Fruit fly (Drosophila melanogaster): ENCODE measurements around the gene promL.

promL gene

DNA sequence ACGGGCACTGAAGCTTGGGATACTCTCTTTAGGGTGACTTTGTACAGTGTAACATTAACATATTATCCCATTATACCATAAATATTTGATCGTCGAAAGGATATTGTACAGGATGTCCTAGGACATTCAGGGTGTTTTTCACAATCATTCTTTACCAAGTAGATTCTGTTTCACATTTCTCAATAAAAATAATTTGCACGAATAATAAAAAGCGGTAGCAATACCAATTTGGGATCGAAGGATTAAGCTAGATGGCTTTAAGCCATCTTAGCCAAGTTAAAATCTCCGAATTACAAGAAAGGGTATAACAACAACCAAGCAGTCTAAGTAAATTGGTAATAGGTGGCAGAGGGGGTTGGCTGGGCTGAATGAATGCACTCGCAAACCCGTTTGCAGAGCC is 53.1 kb downstream of the promL start:
- TF ChIP-seq Sp1 (GFP tag; optimal IDR thresholded peaks at IDR 0.05) (peak; percentile 47), brk (GFP tag; optimal IDR thresholded peaks at IDR 0.05) (no peak), HLH106 (tag; optimal IDR thresholded peaks at IDR 0.05) (peak; percentile 39), dsf (GFP tag; optimal IDR thresholded peaks at IDR 0.05; ENCODE audit: borderline replicate concordance) (no peak), ey (GFP tag; optimal IDR thresholded peaks at IDR 0.05) (peak; percentile 29), rgr (GFP tag; optimal IDR thresholded peaks at IDR 0.05) (peak; percentile 1), N (GFP tag; optimal IDR thresholded peaks at IDR 0.05) (no peak), pan (optimal IDR thresholded peaks at IDR 0.05) (no peak), dl (GFP tag; optimal IDR thresholded peaks at IDR 0.05; ENCODE audit: insufficient read depth in 1 of 2, partially characterized antibody in 2 of 2) (no peak), Hr78 (GFP tag; optimal IDR thresholded peaks at IDR 0.05) (no peak), h (GFP tag; optimal IDR thresholded peaks at IDR 0.05) (peak; percentile 44), br (GFP tag; optimal IDR thresholded peaks at IDR 0.05) (no peak), Jra (GFP tag; optimal IDR thresholded peaks at IDR 0.05) (no peak), psq (GFP tag; optimal IDR thresholded peaks at IDR 0.05) (peak; percentile 2), foxo (GFP tag; optimal IDR thresholded peaks at IDR 0.05) (peak in 1 of 2 experiments; percentile 45), lola (GFP tag; optimal IDR thresholded peaks at IDR 0.05) (no peak), GATAd (GFP tag; optimal IDR thresholded peaks at IDR 0.05) (no peak), dmrt93B (GFP tag; optimal IDR thresholded peaks at IDR 0.05) (peak; percentile 41), sage (GFP tag; optimal IDR thresholded peaks at IDR 0.05) (no peak), jim (GFP tag; optimal IDR thresholded peaks at IDR 0.05) (no peak), sv (GFP tag; optimal IDR thresholded peaks at IDR 0.05) (no peak), fru (GFP tag; optimal IDR thresholded peaks at IDR 0.05) (peak; percentile 32), Hnf4 (GFP tag; optimal IDR thresholded peaks at IDR 0.05) (no peak), CG32264 (GFP tag; optimal IDR thresholded peaks at IDR 0.05) (no peak), Vsx2 (GFP tag; optimal IDR thresholded peaks at IDR 0.05; ENCODE audit: partially characterized antibody) (no peak), Dif (GFP tag; optimal IDR thresholded peaks at IDR 0.05; ENCODE audit: partially characterized antibody) (no peak), OdsH (GFP tag; optimal IDR thresholded peaks at IDR 0.05) (peak; percentile 44), woc (GFP tag; optimal IDR thresholded peaks at IDR 0.05) (peak; percentile 61), Dfd (GFP tag; optimal IDR thresholded peaks at IDR 0.05) (no peak)

DNA sequence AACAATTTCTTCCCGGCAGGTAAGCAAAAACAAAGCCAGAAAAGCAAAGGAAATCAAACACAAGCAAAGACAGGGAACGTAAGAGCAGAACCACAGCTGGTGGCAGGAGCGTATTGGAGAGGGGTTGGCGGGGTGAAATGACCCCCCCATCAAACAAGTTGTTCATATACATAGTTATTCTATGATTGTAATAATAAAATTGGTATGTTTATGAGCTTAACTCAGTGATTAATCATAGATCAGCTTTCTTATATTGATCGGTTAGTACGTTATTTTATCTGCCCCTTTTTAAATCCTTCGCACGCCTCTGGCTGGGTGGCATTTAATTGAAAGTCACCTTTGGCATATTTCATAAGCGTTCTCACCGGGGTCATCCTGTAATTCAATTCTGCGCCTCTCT is 54.1 kb downstream of the promL start:
- no peak for TF ChIP-seq brk (GFP tag; optimal IDR thresholded peaks at IDR 0.05)
- peak; percentile 43 for TF ChIP-seq HLH106 (tag; optimal IDR thresholded peaks at IDR 0.05)
- TF ChIP-seq rgr (GFP tag; optimal IDR thresholded peaks at IDR 0.05) = no peak
- no peak for TF ChIP-seq Myc (optimal IDR thresholded peaks at IDR 0.05)
- no peak for TF ChIP-seq pan (optimal IDR thresholded peaks at IDR 0.05)
- peak; percentile 20 for TF ChIP-seq Sp1 (GFP tag; optimal IDR thresholded peaks at IDR 0.05)
- TF ChIP-seq OdsH (GFP tag; optimal IDR thresholded peaks at IDR 0.05) = no peak
- no peak for TF ChIP-seq jim (GFP tag; optimal IDR thresholded peaks at IDR 0.05)
- TF ChIP-seq h (GFP tag; optimal IDR thresholded peaks at IDR 0.05) = peak; percentile 54
- no peak for TF ChIP-seq tai (GFP tag; optimal IDR thresholded peaks at IDR 0.05)
- no peak for TF ChIP-seq dl (GFP tag; optimal IDR thresholded peaks at IDR 0.05; ENCODE audit: insufficient read depth in 1 of 2, partially characterized antibody in 2 of 2)
- no peak for TF ChIP-seq woc (GFP tag; optimal IDR thresholded peaks at IDR 0.05)
- TF ChIP-seq Rel (GFP tag; optimal IDR thresholded peaks at IDR 0.05) = no peak
- no peak for TF ChIP-seq Rel (tag; optimal IDR thresholded peaks at IDR 0.05)
- no peak for TF ChIP-seq GATAd (GFP tag; optimal IDR thresholded peaks at IDR 0.05)
- TF ChIP-seq Hnf4 (GFP tag; optimal IDR thresholded peaks at IDR 0.05) = no peak
- TF ChIP-seq sage (GFP tag; optimal IDR thresholded peaks at IDR 0.05) = no peak
- no peak for TF ChIP-seq Hr78 (GFP tag; optimal IDR thresholded peaks at IDR 0.05)
- TF ChIP-seq CrebA (GFP tag; optimal IDR thresholded peaks at IDR 0.05; ENCODE audit: borderline replicate concordance) = no peak
- TF ChIP-seq CG32264 (GFP tag; optimal IDR thresholded peaks at IDR 0.05) = no peak
- no peak for TF ChIP-seq Dfd (GFP tag; optimal IDR thresholded peaks at IDR 0.05)
- TF ChIP-seq Abd-B (GFP tag; optimal IDR thresholded peaks at IDR 0.05) = no peak
- no peak for TF ChIP-seq Mio (GFP tag; optimal IDR thresholded peaks at IDR 0.05)
- TF ChIP-seq ey (GFP tag; optimal IDR thresholded peaks at IDR 0.05) = peak; percentile 10
- no peak for TF ChIP-seq dmrt93B (GFP tag; optimal IDR thresholded peaks at IDR 0.05)
- no peak for TF ChIP-seq Dif (GFP tag; optimal IDR thresholded peaks at IDR 0.05; ENCODE audit: partially characterized antibody)
- TF ChIP-seq CG9705 (GFP tag; optimal IDR thresholded peaks at IDR 0.05) = peak; percentile 2
- no peak for TF ChIP-seq lola (GFP tag; optimal IDR thresholded peaks at IDR 0.05)
- TF ChIP-seq Jra (GFP tag; optimal IDR thresholded peaks at IDR 0.05) = no peak
- no peak for TF ChIP-seq Vsx2 (GFP tag; optimal IDR thresholded peaks at IDR 0.05; ENCODE audit: partially characterized antibody)
- no peak for TF ChIP-seq usp (GFP tag; optimal IDR thresholded peaks at IDR 0.05)
- peak; percentile 21 for TF ChIP-seq br (GFP tag; optimal IDR thresholded peaks at IDR 0.05)
- peak; percentile 52 for TF ChIP-seq fru (GFP tag; optimal IDR thresholded peaks at IDR 0.05)
- TF ChIP-seq foxo (GFP tag; optimal IDR thresholded peaks at IDR 0.05) = peak in 1 of 2 experiments; percentile 50
- TF ChIP-seq psq (GFP tag; optimal IDR thresholded peaks at IDR 0.05) = no peak
- TF ChIP-seq sv (GFP tag; optimal IDR thresholded peaks at IDR 0.05) = no peak
- no peak for TF ChIP-seq Hr83 (GFP tag; optimal IDR thresholded peaks at IDR 0.05; ENCODE audit: poor library complexity, severe bottlenecking)
- no peak for TF ChIP-seq N (GFP tag; optimal IDR thresholded peaks at IDR 0.05)
- TF ChIP-seq dsf (GFP tag; optimal IDR thresholded peaks at IDR 0.05; ENCODE audit: borderline replicate concordance) = no peak

Data from whole organism, wandering third instar larva.